Worm (Caenorhabditis elegans): ENCODE data around the gene ccch-1.

ccch-1 gene

ce11 chrV:11513432-11513831 is 14.2 kb upstream of the ccch-1 start, which contains the start of gene C55A6.3:
Gene C55A6.3 (minus strand): TSS chrV:11513532.
- no peak for TF ChIP-seq fos-1 (tag; optimal IDR thresholded peaks at IDR 0.05)
- TF ChIP-seq nhr-11 (tag; optimal IDR thresholded peaks at IDR 0.05), result no peak
- no peak for TF ChIP-seq ztf-1 (GFP tag; conservative IDR thresholded peaks at IDR 0.05)
- TF ChIP-seq nhr-237 (tag; optimal IDR thresholded peaks at IDR 0.05), result no peak
- no peak for TF ChIP-seq nhr-21 (tag; optimal IDR thresholded peaks at IDR 0.05)

- TF ChIP-seq fos-1 (tag; optimal IDR thresholded peaks at IDR 0.05) (no peak), mab-5 (tag; optimal IDR thresholded peaks at IDR 0.05) (no peak), elt-3 (tag; optimal IDR thresholded peaks at IDR 0.05) (no peak), lsy-2 (tag; optimal IDR thresholded peaks at IDR 0.05) (no peak), nhr-11 (tag; optimal IDR thresholded peaks at IDR 0.05) (no peak), lin-39 (tag; optimal IDR thresholded peaks at IDR 0.05) (no peak), sma-9 (GFP tag; optimal IDR thresholded peaks at IDR 0.05) (no peak), sma-9 (tag; optimal IDR thresholded peaks at IDR 0.05) (no peak), R02D3.7 (tag; optimal IDR thresholded peaks at IDR 0.05) (no peak), skn-1 (tag; optimal IDR thresholded peaks at IDR 0.05) (no peak), unc-55 (GFP tag; optimal IDR thresholded peaks at IDR 0.05) (no peak), ztf-4 (tag; optimal IDR thresholded peaks at IDR 0.05) (no peak), aly-2 (tag; optimal IDR thresholded peaks at IDR 0.05) (no peak)
These were observed 13.0 kb upstream of the ccch-1 start, which contains the start of gene C55A6.6 for ce11 chrV:11514677-11515076. Gene C55A6.6 (minus strand): TSS chrV:11514737.

ce11 chrV:11515145-11515544 is 12.5 kb upstream of the ccch-1 start:
- TF ChIP-seq nhr-77 (tag; optimal IDR thresholded peaks at IDR 0.05), result no peak
- no peak for TF ChIP-seq ceh-16 (tag; optimal IDR thresholded peaks at IDR 0.05)
- TF ChIP-seq unc-55 (GFP tag; optimal IDR thresholded peaks at IDR 0.05), result no peak
- no peak for TF ChIP-seq lsy-2 (tag; optimal IDR thresholded peaks at IDR 0.05)
- TF ChIP-seq C34F6.9 (tag; optimal IDR thresholded peaks at IDR 0.05), result no peak
- TF ChIP-seq lin-39 (tag; optimal IDR thresholded peaks at IDR 0.05), result no peak
- TF ChIP-seq zag-1 (tag; optimal IDR thresholded peaks at IDR 0.05), result no peak
- no peak for TF ChIP-seq nhr-237 (tag; optimal IDR thresholded peaks at IDR 0.05)
- TF ChIP-seq ztf-4 (tag; optimal IDR thresholded peaks at IDR 0.05), result no peak
- no peak for TF ChIP-seq nhr-6 (tag; optimal IDR thresholded peaks at IDR 0.05)
- no peak for TF ChIP-seq mdl-1 (tag; optimal IDR thresholded peaks at IDR 0.05)
- TF ChIP-seq F13H6.1 (tag; optimal IDR thresholded peaks at IDR 0.05), result no peak
- TF ChIP-seq ztf-1 (GFP tag; conservative IDR thresholded peaks at IDR 0.05), result no peak
- no peak for TF ChIP-seq lin-13 (GFP tag; optimal IDR thresholded peaks at IDR 0.05)
- no peak for TF ChIP-seq ZK546.5 (tag; optimal IDR thresholded peaks at IDR 0.05)
- no peak for TF ChIP-seq blmp-1 (tag; optimal IDR thresholded peaks at IDR 0.05; ENCODE audit: insufficient read depth)

- TF ChIP-seq nhr-21 (tag; optimal IDR thresholded peaks at IDR 0.05) (no peak), unc-55 (GFP tag; optimal IDR thresholded peaks at IDR 0.05) (no peak), ztf-11 (tag; optimal IDR thresholded peaks at IDR 0.05) (no peak), lin-13 (GFP tag; optimal IDR thresholded peaks at IDR 0.05) (no peak), ztf-1 (GFP tag; conservative IDR thresholded peaks at IDR 0.05) (no peak), mab-5 (tag; optimal IDR thresholded peaks at IDR 0.05) (no peak), alr-1 (tag; optimal IDR thresholded peaks at IDR 0.05) (no peak), blmp-1 (tag; optimal IDR thresholded peaks at IDR 0.05; ENCODE audit: insufficient read depth) (no peak), ZK546.5 (tag; optimal IDR thresholded peaks at IDR 0.05) (no peak), nhr-129 (tag; optimal IDR thresholded peaks at IDR 0.05) (no peak), nhr-77 (tag; optimal IDR thresholded peaks at IDR 0.05) (no peak), snpc-4 (tag; optimal IDR thresholded peaks at IDR 0.05) (no peak), zag-1 (tag; optimal IDR thresholded peaks at IDR 0.05) (no peak), sma-3 (GFP tag; optimal IDR thresholded peaks at IDR 0.05) (no peak), lin-39 (tag; optimal IDR thresholded peaks at IDR 0.05) (no peak), nhr-23 (tag; optimal IDR thresholded peaks at IDR 0.05) (no peak), elt-1 (tag; optimal IDR thresholded peaks at IDR 0.05) (no peak)
These were observed 11.5 kb upstream of the ccch-1 start, which contains the start of gene sdz-8 for ce11 chrV:11516141-11516591. Gene sdz-8 (minus strand): TSS chrV:11516191.

- TF ChIP-seq mdl-1 (tag; optimal IDR thresholded peaks at IDR 0.05) (no peak), lin-11 (tag; optimal IDR thresholded peaks at IDR 0.05) (no peak), aly-2 (tag; optimal IDR thresholded peaks at IDR 0.05) (no peak), nhr-21 (tag; optimal IDR thresholded peaks at IDR 0.05) (no peak), egl-27 (tag; optimal IDR thresholded peaks at IDR 0.05) (no peak), elt-1 (tag; optimal IDR thresholded peaks at IDR 0.05) (no peak), lin-39 (tag; optimal IDR thresholded peaks at IDR 0.05) (no peak), dmd-4 (tag; optimal IDR thresholded peaks at IDR 0.05) (no peak)
These were observed 9.8 kb upstream of the ccch-1 start, which contains the start of gene C55A6.4 for ce11 chrV:11517789-11518188. Gene C55A6.4 (minus strand): TSS chrV:11517889.

Data from whole organism, L2 larva.